Worm (Caenorhabditis elegans): Measurements from ENCODE around the gene sms-3.

Gene sms-3

ce11 chrIII:1616245-1617026, 15.5 kb upstream of the sms-3 start (continued):
- TF ChIP-seq ztf-18 (tag; optimal IDR thresholded peaks at IDR 0.05) (peak; percentile 40), ccch-3 (GFP tag; optimal IDR thresholded peaks at IDR 0.05) (no peak), ceh-58 (GFP tag; IDR thresholded peaks at IDR 0.05) (no peak), F49E8.2 (tag; optimal IDR thresholded peaks at IDR 0.05; ENCODE audit: insufficient read depth) (peak; percentile 83), dpff-1 (tag; optimal IDR thresholded peaks at IDR 0.05) (peak; percentile 92), bed-2 (GFP tag; IDR thresholded peaks at IDR 0.05) (no peak), mcd-1 (GFP tag; IDR thresholded peaks at IDR 0.05) (peak; percentile 88), cebp-2 (GFP tag; IDR thresholded peaks at IDR 0.05) (0 out of 2 replicates have a peak, but pooled peaks have one; percentile 4), nhr-80 (tag; optimal IDR thresholded peaks at IDR 0.05) (no peak), xnd-1 (tag; optimal IDR thresholded peaks at IDR 0.05) (no peak), dox-1 (GFP tag; IDR thresholded peaks at IDR 0.05) (peak; percentile 48), ceh-79 (tag; optimal IDR thresholded peaks at IDR 0.05) (peak; percentile 63), ama-1 (optimal IDR thresholded peaks at IDR 0.05) (peak; percentile 94), ama-1 (GFP tag; optimal IDR thresholded peaks at IDR 0.05) (no peak), nhr-90 (tag; optimal IDR thresholded peaks at IDR 0.05) (peak; percentile 64), sea-2 (GFP tag; IDR thresholded peaks at IDR 0.05) (no peak), F55B11.4 (tag; optimal IDR thresholded peaks at IDR 0.05; ENCODE audit: borderline replicate concordance, insufficient read depth) (no peak), ztf-28 (GFP tag; IDR thresholded peaks at IDR 0.05) (no peak), ceh-40 (GFP tag; IDR thresholded peaks at IDR 0.05) (peak; percentile 55; the same call in 1 of the 2 replicates), madf-6 (GFP tag; IDR thresholded peaks at IDR 0.05) (peak; percentile 63), tlf-1 (GFP tag; optimal IDR thresholded peaks at IDR 0.05) (peak; percentile 74), ceh-100 (GFP tag; IDR thresholded peaks at IDR 0.05) (peak; percentile 50; the same call in 1 of the 2 replicates), ztf-6 (GFP tag; IDR thresholded peaks at IDR 0.05) (no peak), B0261.1 (tag; optimal IDR thresholded peaks at IDR 0.05) (peak; percentile 29), F10E7.11 (tag; optimal IDR thresholded peaks at IDR 0.05) (peak; percentile 93), zim-3 (tag; optimal IDR thresholded peaks at IDR 0.05) (peak; percentile 51), cebp-1 (GFP tag; IDR thresholded peaks at IDR 0.05) (0 out of 2 replicates have a peak, but pooled peaks have one; percentile 7), cebp-1 (tag; optimal IDR thresholded peaks at IDR 0.05) (peak; percentile 68), snpc-1.1 (tag; optimal IDR thresholded peaks at IDR 0.05; ENCODE audit: insufficient read depth) (no peak), B0336.3 (GFP tag; IDR thresholded peaks at IDR 0.05) (peak; percentile 90), let-526 (GFP tag; IDR thresholded peaks at IDR 0.05) (0 out of 2 replicates have a peak, but pooled peaks have one; percentile 13), lag-1 (GFP tag; IDR thresholded peaks at IDR 0.05) (no peak), ceh-27 (GFP tag; optimal IDR thresholded peaks at IDR 0.05) (no peak), rpc-1 (optimal IDR thresholded peaks at IDR 0.05) (no peak), rpc-1 (tag; optimal IDR thresholded peaks at IDR 0.05) (no peak), athp-1 (tag; optimal IDR thresholded peaks at IDR 0.05) (peak; percentile 95), lsy-27 (tag; optimal IDR thresholded peaks at IDR 0.05; ENCODE audit: borderline replicate concordance, insufficient read depth) (no peak), egl-18 (GFP tag; IDR thresholded peaks at IDR 0.05) (peak; percentile 68; the same call in 1 of the 2 replicates), F52B5.7 (tag; optimal IDR thresholded peaks at IDR 0.05) (peak; percentile 92), unc-62 (GFP tag; optimal IDR thresholded peaks at IDR 0.05) (no peak)

All from whole organism, young adult.